Worm (Caenorhabditis elegans): ENCODE measurements around the gene acr-25.

acr-25 gene

ce11 chrIV:6442016-6442618, 22.0 kb upstream of the acr-25 start (continued):
- TF ChIP-seq sup-37 (GFP tag; optimal IDR thresholded peaks at IDR 0.05), result no peak
- TF ChIP-seq ceh-88 (GFP tag; IDR thresholded peaks at IDR 0.05), result no peak
- TF ChIP-seq ceh-90 (tag; optimal IDR thresholded peaks at IDR 0.05), result no peak
- TF ChIP-seq C04F5.9 (tag; optimal IDR thresholded peaks at IDR 0.05), result no peak
- no peak for TF ChIP-seq zag-1 (tag; optimal IDR thresholded peaks at IDR 0.05)
- no peak for TF ChIP-seq nhr-90 (tag; optimal IDR thresholded peaks at IDR 0.05; ENCODE audit: poor library complexity)
- no peak for TF ChIP-seq C34B4.2 (tag; optimal IDR thresholded peaks at IDR 0.05)
- TF ChIP-seq lin-14 (GFP tag; optimal IDR thresholded peaks at IDR 0.05), result peak; percentile 53
- TF ChIP-seq fos-1 (tag; optimal IDR thresholded peaks at IDR 0.05), result no peak
- peak in 1 of 3 experiments; percentile 21 for TF ChIP-seq dpl-1 (GFP tag; optimal IDR thresholded peaks at IDR 0.05)
- peak; percentile 13 for TF ChIP-seq snu-23 (GFP tag; optimal IDR thresholded peaks at IDR 0.05)
- TF ChIP-seq unc-98 (GFP tag; IDR thresholded peaks at IDR 0.05), result no peak
- TF ChIP-seq ceh-82 (tag; optimal IDR thresholded peaks at IDR 0.05), result no peak
- 0 out of 2 replicates have a peak, but pooled peaks have one; percentile 12 for TF ChIP-seq nhr-19 (GFP tag; conservative IDR thresholded peaks at IDR 0.05)
- no peak for TF ChIP-seq xbp-1 (tag; optimal IDR thresholded peaks at IDR 0.05)
- TF ChIP-seq mdl-1 (tag; optimal IDR thresholded peaks at IDR 0.05), result no peak
- TF ChIP-seq zip-4 (GFP tag; optimal IDR thresholded peaks at IDR 0.05), result peak; percentile 37
- TF ChIP-seq tbx-2 (tag; optimal IDR thresholded peaks at IDR 0.05), result no peak
- TF ChIP-seq egl-13 (tag; optimal IDR thresholded peaks at IDR 0.05), result no peak
- peak; percentile 7 for TF ChIP-seq irx-1 (tag; optimal IDR thresholded peaks at IDR 0.05)
- no peak for TF ChIP-seq lsy-2 (tag; optimal IDR thresholded peaks at IDR 0.05)
- 0 out of 2 replicates have a peak, but pooled peaks have one; percentile 27 for TF ChIP-seq ets-5 (GFP tag; IDR thresholded peaks at IDR 0.05)
- TF ChIP-seq unc-130 (tag; optimal IDR thresholded peaks at IDR 0.05), result no peak
- peak; percentile 41 to 45 for TF ChIP-seq efl-1 (optimal IDR thresholded peaks at IDR 0.05)
- peak; percentile 2 to 8 for TF ChIP-seq efl-1 (GFP tag; optimal IDR thresholded peaks at IDR 0.05 in 1 of 2)
- TF ChIP-seq ztf-11 (tag; optimal IDR thresholded peaks at IDR 0.05), result no peak
- no peak for TF ChIP-seq dsc-1 (tag; optimal IDR thresholded peaks at IDR 0.05)
- no peak for TF ChIP-seq sox-4 (tag; optimal IDR thresholded peaks at IDR 0.05)
- no peak for TF ChIP-seq lin-39 (tag; optimal IDR thresholded peaks at IDR 0.05)
- TF ChIP-seq unc-86 (tag; optimal IDR thresholded peaks at IDR 0.05), result no peak
- TF ChIP-seq aha-1 (tag; optimal IDR thresholded peaks at IDR 0.05), result no peak
- no peak for TF ChIP-seq ama-1 (optimal IDR thresholded peaks at IDR 0.05)
- no peak for TF ChIP-seq fkh-10 (GFP tag; optimal IDR thresholded peaks at IDR 0.05)
- TF ChIP-seq hlh-4 (tag; optimal IDR thresholded peaks at IDR 0.05), result no peak
- no peak for TF ChIP-seq nhr-12 (tag; optimal IDR thresholded peaks at IDR 0.05)
- TF ChIP-seq nhr-11 (tag; optimal IDR thresholded peaks at IDR 0.05), result no peak
- TF ChIP-seq sptf-1 (tag; optimal IDR thresholded peaks at IDR 0.05), result no peak
- no peak for TF ChIP-seq nhr-237 (tag; optimal IDR thresholded peaks at IDR 0.05)
- no peak for TF ChIP-seq swsn-7 (tag; optimal IDR thresholded peaks at IDR 0.05)
- no peak for TF ChIP-seq unc-30 (tag; optimal IDR thresholded peaks at IDR 0.05)
- TF ChIP-seq lin-35 (GFP tag; optimal IDR thresholded peaks at IDR 0.05), result peak in 1 of 2 experiments; percentile 10
- TF ChIP-seq Y116A8C.19 (tag; optimal IDR thresholded peaks at IDR 0.05; ENCODE audit: borderline replicate concordance), result no peak
- no peak for TF ChIP-seq tlp-1 (tag; optimal IDR thresholded peaks at IDR 0.05)
- no peak for TF ChIP-seq mab-9 (GFP tag; IDR thresholded peaks at IDR 0.05)
- TF ChIP-seq hlh-17 (GFP tag; optimal IDR thresholded peaks at IDR 0.05; ENCODE audit: borderline replicate concordance), result no peak
- TF ChIP-seq lir-3 (tag; optimal IDR thresholded peaks at IDR 0.05; ENCODE audit: poor library complexity), result no peak
- peak; percentile 17 for TF ChIP-seq fkh-8 (tag; optimal IDR thresholded peaks at IDR 0.05)
- TF ChIP-seq jun-1 (tag; optimal IDR thresholded peaks at IDR 0.05), result peak; percentile 3
- no peak for TF ChIP-seq hpl-2 (GFP tag; optimal IDR thresholded peaks at IDR 0.05)
- TF ChIP-seq pax-3 (tag; optimal IDR thresholded peaks at IDR 0.05), result no peak
- no peak for TF ChIP-seq grh-1 (GFP tag; IDR thresholded peaks at IDR 0.05)
- TF ChIP-seq snpc-4 (tag; optimal IDR thresholded peaks at IDR 0.05), result no peak
